Fruit fly (Drosophila melanogaster) whole organism, embryonic: ENCODE results near the gene CG3368.

Source experiments
- Aef1 ChIP-seq: fragments of 200-800 bp; sonication (Bioruptor generic); IDR thresholded peaks from 3 replicates; pipeline ENCODE4 v1.3.6; 2022; ENCODE audit warnings: missing biosample characterization, missing genetic modification characterization
- CG11085 ChIP-seq: fragments of 200-800 bp; sonication (Bioruptor generic); IDR thresholded peaks from 2 replicates; pipeline ENCODE4 v1.3.6; 2022; ENCODE audit warnings: missing biosample characterization, missing genetic modification characterization
- CG13287 ChIP-seq: fragments of 200-800 bp; sonication (Bioruptor generic); IDR thresholded peaks from 2 replicates; pipeline ENCODE4 v1.3.6; 2022; ENCODE audit warnings: missing biosample characterization, missing genetic modification characterization; ENCODE audit not compliant: partially characterized antibody
- CG13424 ChIP-seq: fragments of 200-800 bp; sonication (Bioruptor generic); optimal IDR thresholded peaks from 2 replicates; lab custom pipeline; 2019; ENCODE audit warnings: missing biosample characterization, mild to moderate bottlenecking, missing genetic modification characterization, moderate library complexity
- CG13894 ChIP-seq: fragments of 200-800 bp; sonication (Bioruptor generic); optimal IDR thresholded peaks from 3 replicates; lab custom pipeline; 2018; ENCODE audit warnings: missing biosample characterization, mild to moderate bottlenecking, missing genetic modification characterization, moderate library complexity
- CG14667 ChIP-seq: fragments of 200-800 bp; sonication (Bioruptor generic); IDR thresholded peaks from 2 replicates; pipeline ENCODE4 v1.3.6; 2022; ENCODE audit warnings: missing biosample characterization, missing genetic modification characterization
- CG14710 ChIP-seq: fragments of 200-800 bp; sonication (Bioruptor generic); optimal IDR thresholded peaks from 3 replicates; lab custom pipeline; 2019; ENCODE audit warnings: missing biosample characterization, mild to moderate bottlenecking, missing genetic modification characterization, moderate library complexity
- CG15479 ChIP-seq: fragments of 200-800 bp; sonication (Bioruptor generic); optimal IDR thresholded peaks from 3 replicates; lab custom pipeline; 2019; ENCODE audit warnings: missing biosample characterization, mild to moderate bottlenecking, missing genetic modification characterization, moderate library complexity
- CG17359 ChIP-seq: fragments of 200-800 bp; sonication (Bioruptor generic); optimal IDR thresholded peaks from 3 replicates; lab custom pipeline; 2018; ENCODE audit warnings: missing biosample characterization, mild to moderate bottlenecking, missing genetic modification characterization, moderate library complexity
- CG18262 ChIP-seq: fragments of 200-800 bp; optimal IDR thresholded peaks from 3 replicates; lab custom pipeline; 2019; ENCODE audit warnings: missing biosample characterization, mild to moderate bottlenecking, missing genetic modification characterization, moderate library complexity
- CG18764 ChIP-seq: fragments of 200-800 bp; sonication (Bioruptor generic); optimal IDR thresholded peaks from 3 replicates; lab custom pipeline; 2016; ENCODE audit warnings: missing biosample characterization, missing genetic modification characterization
- CG2678 ChIP-seq: fragments of 200-800 bp; sonication (Bioruptor generic); optimal IDR thresholded peaks from 3 replicates; lab custom pipeline; 2019; ENCODE audit warnings: missing biosample characterization, mild to moderate bottlenecking, missing genetic modification characterization, moderate library complexity
- CG3065 ChIP-seq: fragments of 200-800 bp; sonication (Bioruptor generic); optimal IDR thresholded peaks from 2 replicates; lab custom pipeline; 2016; ENCODE audit warnings: missing biosample characterization, missing genetic modification characterization
- CG3847 ChIP-seq: fragments of 200-800 bp; sonication (Bioruptor generic); IDR thresholded peaks from 2 replicates; pipeline ENCODE4 v1.3.6; 2022; ENCODE audit warnings: missing biosample characterization, missing genetic modification characterization
- CG3995 ChIP-seq: fragments of 200-800 bp; sonication (Bioruptor generic); optimal IDR thresholded peaks from 3 replicates; lab custom pipeline; 2016; ENCODE audit warnings: missing biosample characterization, missing genetic modification characterization
- CG42726 ChIP-seq: fragments of 200-800 bp; sonication (Bioruptor generic); IDR thresholded peaks from 2 replicates; pipeline ENCODE4 v1.3.6; 2022; ENCODE audit warnings: missing biosample characterization, missing genetic modification characterization; ENCODE audit not compliant: partially characterized antibody
- CG8765 ChIP-seq: fragments of 200-800 bp; sonication (Bioruptor generic); IDR thresholded peaks from 2 replicates; pipeline ENCODE4 v1.3.6; 2022; ENCODE audit warnings: missing biosample characterization, missing genetic modification characterization
- CG9437 ChIP-seq: fragments of 200-800 bp; sonication (Bioruptor generic); optimal IDR thresholded peaks from 2 replicates; lab custom pipeline; 2018; ENCODE audit warnings: missing biosample characterization, mild to moderate bottlenecking, missing genetic modification characterization
- CTCF ChIP-seq: fragments of 200-800 bp; sonication (Bioruptor generic); optimal IDR thresholded peaks from 2 replicates; lab custom pipeline; 2017; ENCODE audit warnings: missing biosample characterization, mild to moderate bottlenecking, missing genetic modification characterization, moderate library complexity
- CkIIα-i1 ChIP-seq: fragments of 200-800 bp; sonication (Bioruptor generic); IDR thresholded peaks from 2 replicates; pipeline ENCODE4 v1.3.6; 2022; ENCODE audit warnings: missing biosample characterization, missing genetic modification characterization
- D19B ChIP-seq: fragments of 200-800 bp; sonication (Bioruptor generic); optimal IDR thresholded peaks from 2 replicates; lab custom pipeline; 2017; ENCODE audit warnings: missing biosample characterization, mild to moderate bottlenecking, missing genetic modification characterization
- Dek ChIP-seq: fragments of 200-800 bp; sonication (Bioruptor generic); optimal IDR thresholded peaks from 3 replicates; lab custom pipeline; 2019; ENCODE audit warnings: missing biosample characterization, mild to moderate bottlenecking, missing genetic modification characterization, moderate library complexity
- Dip3 ChIP-seq: fragments of 200-800 bp; sonication (Bioruptor generic); optimal IDR thresholded peaks from 3 replicates; lab custom pipeline; 2016; ENCODE audit warnings: missing biosample characterization, missing genetic modification characterization
- Doc3 ChIP-seq: fragments of 200-800 bp; sonication (Bioruptor generic); IDR thresholded peaks from 3 replicates; pipeline ENCODE4 v1.3.6; 2022; ENCODE audit warnings: missing biosample characterization, missing genetic modification characterization; ENCODE audit not compliant: partially characterized antibody
- Eip74EF ChIP-seq, 2 experiments: fragments of 200-800 bp in 1 of 2; fragments of >200 bp in 1 of 2; sonication (Bioruptor generic) in 1 of 2; optimal IDR thresholded peaks; 2 replicates each; lab custom pipeline; 2017 to 2019; ENCODE audit warnings: missing biosample characterization in 2 of 2, missing genetic modification characterization in 2 of 2, mild to moderate bottlenecking in 1 of 2, moderate library complexity in 1 of 2
- Ets97D ChIP-seq: fragments of 200-800 bp; sonication (Bioruptor generic); optimal IDR thresholded peaks from 3 replicates; lab custom pipeline; 2016; ENCODE audit warnings: missing biosample characterization, missing genetic modification characterization
- Fer1 ChIP-seq: fragments of 200-800 bp; sonication (Bioruptor generic); optimal IDR thresholded peaks from 2 replicates; lab custom pipeline; 2017; ENCODE audit warnings: missing biosample characterization, mild to moderate bottlenecking, missing genetic modification characterization
- HLH4C ChIP-seq: fragments of 200-800 bp; sonication (Bioruptor generic); IDR thresholded peaks from 3 replicates; pipeline ENCODE4 v1.3.6; 2022; ENCODE audit warnings: missing biosample characterization, missing genetic modification characterization; ENCODE audit not compliant: partially characterized antibody
- Hey ChIP-seq: fragments of 200-800 bp; sonication (Bioruptor generic); optimal IDR thresholded peaks from 3 replicates; lab custom pipeline; 2018; ENCODE audit warnings: missing biosample characterization, mild to moderate bottlenecking, missing genetic modification characterization
- Jarid2 ChIP-seq: fragments of 200-800 bp; sonication (Bioruptor generic); optimal IDR thresholded peaks from 3 replicates; lab custom pipeline; 2017; ENCODE audit warnings: mild to moderate bottlenecking, missing biosample characterization, missing genetic modification reagents, missing genetic modification characterization
- Sox100B ChIP-seq: fragments of 200-800 bp; sonication (Bioruptor generic); optimal IDR thresholded peaks from 3 replicates; lab custom pipeline; 2018; ENCODE audit warnings: missing biosample characterization, mild to moderate bottlenecking, missing genetic modification characterization
- Taf1 ChIP-seq: fragments of 200-800 bp; sonication (Bioruptor generic); IDR thresholded peaks from 2 replicates; pipeline ENCODE4 v1.3.6; 2022; ENCODE audit warnings: missing biosample characterization, missing genetic modification characterization
- cad ChIP-seq: fragments of >200 bp; optimal IDR thresholded peaks from 2 replicates; lab custom pipeline; 2017; ENCODE audit warnings: missing biosample characterization, missing genetic modification characterization
- chm ChIP-seq: fragments of 200-800 bp; sonication (Bioruptor generic); IDR thresholded peaks from 2 replicates; pipeline ENCODE4 v1.3.6; 2022; ENCODE audit warnings: missing biosample characterization, missing genetic modification characterization
- esg ChIP-seq: fragments of 200-800 bp; sonication (Bioruptor generic); conservative IDR thresholded peaks from 2 replicates; pipeline ENCODE4 v1.3.6; 2022; ENCODE audit warnings: missing biosample characterization, missing genetic modification characterization
- eve ChIP-seq, 2 experiments: fragments of >200 bp; optimal IDR thresholded peaks; 2 replicates each; lab custom pipeline; 2017; ENCODE audit warnings: missing biosample characterization in 2 of 2, missing genetic modification characterization in 2 of 2
- ewg ChIP-seq: fragments of 200-800 bp; sonication (Bioruptor generic); optimal IDR thresholded peaks from 3 replicates; lab custom pipeline; 2017; ENCODE audit warnings: mild to moderate bottlenecking, missing biosample characterization, missing genetic modification reagents, missing genetic modification characterization
- exex ChIP-seq: fragments of 200-800 bp; sonication (Bioruptor generic); optimal IDR thresholded peaks from 4 replicates; lab custom pipeline; 2018; ENCODE audit warnings: missing biosample characterization, mild to moderate bottlenecking, missing genetic modification characterization, moderate library complexity
- kay ChIP-seq: fragments of 200-800 bp; sonication (Bioruptor generic); optimal IDR thresholded peaks from 2 replicates; lab custom pipeline; 2016; ENCODE audit warnings: missing biosample characterization, missing genetic modification characterization
- lola ChIP-seq, 3 experiments: fragments of >200 bp in 2 of 3; fragments of 200-800 bp in 1 of 3; sonication (Bioruptor generic) in 1 of 3; optimal IDR thresholded peaks; 2 replicates each; lab custom pipeline; 2017 to 2019; ENCODE audit warnings: missing biosample characterization in 3 of 3, missing genetic modification characterization in 3 of 3, mild to moderate bottlenecking in 1 of 3, moderate library complexity in 1 of 3
- nerfin-1 ChIP-seq: fragments of 200-800 bp; sonication (Bioruptor generic); optimal IDR thresholded peaks from 3 replicates; lab custom pipeline; 2019; ENCODE audit warnings: missing biosample characterization, mild to moderate bottlenecking, missing genetic modification characterization, moderate library complexity
- pnt ChIP-seq: fragments of 200-800 bp; sonication (Bioruptor generic); optimal IDR thresholded peaks from 3 replicates; lab custom pipeline; 2016; ENCODE audit warnings: missing biosample characterization, missing genetic modification characterization
- pros ChIP-seq: fragments of 200-800 bp; sonication (Bioruptor generic); optimal IDR thresholded peaks from 3 replicates; lab custom pipeline; 2019; ENCODE audit warnings: missing biosample characterization, mild to moderate bottlenecking, missing genetic modification characterization, moderate library complexity
- salm ChIP-seq: fragments of 200-800 bp; sonication (Bioruptor generic); optimal IDR thresholded peaks from 2 replicates; lab custom pipeline; 2018; ENCODE audit warnings: missing biosample characterization, mild to moderate bottlenecking, missing genetic modification characterization
- sens ChIP-seq: fragments of 200-800 bp; sonication (Bioruptor generic); peaks from one replicate; lab custom pipeline; 2016; ENCODE audit warnings: missing biosample characterization, missing genetic modification characterization
- slbo ChIP-seq: fragments of 200-800 bp; sonication (Bioruptor generic); IDR thresholded peaks from 2 replicates; pipeline ENCODE4 v1.3.6; 2022; ENCODE audit warnings: missing biosample characterization, missing genetic modification characterization
- tll ChIP-seq, 2 experiments: fragments of 200-800 bp in 1 of 2; fragments of >200 bp in 1 of 2; sonication (Bioruptor generic) in 1 of 2; optimal IDR thresholded peaks; 2 replicates each; lab custom pipeline; 2017 to 2019; ENCODE audit warnings: missing biosample characterization in 2 of 2, missing genetic modification characterization in 2 of 2, mild to moderate bottlenecking in 1 of 2, moderate library complexity in 1 of 2
- unpg ChIP-seq: fragments of 200-800 bp; sonication (Bioruptor generic); optimal IDR thresholded peaks from 3 replicates; lab custom pipeline; 2018; ENCODE audit warnings: missing biosample characterization, mild to moderate bottlenecking, missing genetic modification characterization, moderate library complexity

CG3368 gene

DNA sequence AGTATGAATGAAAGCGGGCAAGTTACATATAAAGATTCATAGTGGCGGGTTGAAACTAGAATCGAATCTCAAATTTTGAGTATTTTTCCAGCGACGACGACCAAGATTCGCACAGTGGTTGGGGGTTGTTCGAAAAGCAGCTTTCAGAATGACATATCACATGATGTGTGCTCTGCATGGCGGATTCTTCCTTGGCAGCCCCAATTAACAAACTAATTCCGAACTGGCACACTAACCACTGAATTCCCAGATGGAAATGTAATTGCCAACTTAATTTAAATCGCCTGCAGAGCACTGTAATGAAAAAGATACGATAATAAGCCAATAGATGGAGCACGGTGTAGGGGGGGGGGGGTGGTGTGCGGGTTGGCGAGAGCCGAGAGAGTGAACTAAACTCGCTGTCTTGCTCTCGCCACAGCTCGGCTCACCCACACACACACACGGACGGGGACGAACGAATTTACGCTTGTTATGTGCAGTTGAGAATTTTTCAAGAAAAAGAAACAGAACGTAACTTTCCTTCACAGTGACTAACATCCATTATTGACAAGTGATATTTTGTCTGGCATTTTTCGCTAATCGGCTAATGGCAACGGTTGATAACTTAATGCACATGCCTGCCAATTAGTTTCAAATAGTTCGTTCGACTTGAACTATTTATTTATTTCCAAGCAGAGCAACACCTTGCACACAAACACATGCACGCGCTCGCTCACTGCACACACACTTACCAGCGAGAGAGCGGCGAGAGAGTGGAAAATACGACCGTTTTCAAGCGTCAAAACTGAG lies 2.4 kb upstream of the CG3368 start (continued):
- TF ChIP-seq CG42726 (GFP tag; lab: Robert Waterston, UW) (0 out of 2 replicates have a peak, but pooled peaks have one; percentile 23), CG15479 (GFP tag; lab: Kevin White, UChicago) (no peak), CG2678 (peak; percentile 96), nerfin-1 (tag; lab: Kevin White, UChicago) (peak; percentile 80), CG8765 (GFP tag; lab: Robert Waterston, UW) (peak; percentile 92), Dip3 (GFP tag; lab: Kevin White, UChicago) (peak; percentile 94), CG13894 (tag; lab: Kevin White, UChicago) (peak; percentile 90), CTCF (GFP tag; lab: Kevin White, UChicago) (peak; percentile 66), CG13424 (tag; lab: Kevin White, UChicago) (peak; percentile 91), pnt (GFP tag; lab: Kevin White, UChicago) (peak; percentile 93), CG14710 (peak; percentile 72), CG3065 (GFP tag; lab: Kevin White, UChicago) (peak; percentile 85), CG18262 (tag; lab: Kevin White, UChicago) (peak; percentile 93), eve (GFP tag; optimal IDR thresholded peaks at IDR 0.05; lab: Kevin White, UChicago) (no peak), tll (GFP tag; optimal IDR thresholded peaks at IDR 0.05; lab: Kevin White, UChicago) (no peak), CG9437 (GFP tag; lab: Kevin White, UChicago) (peak; percentile 88), chm (GFP tag; lab: Robert Waterston, UW) (peak; percentile 97), esg (peak; percentile 96), slbo (peak; percentile 98), Fer1 (peak; percentile 97), sens (peak; percentile 98), cad (no peak), Sox100B (GFP tag; lab: Kevin White, UChicago) (peak; percentile 84), CG11085 (peak; percentile 94), exex (tag; lab: Kevin White, UChicago) (peak; percentile 86), CG13287 (GFP tag; lab: Robert Waterston, UW) (peak; percentile 59), Doc3 (GFP tag; lab: Robert Waterston, UW) (0 out of 3 replicates have a peak, but pooled peaks have one; percentile 25), Dek (peak; percentile 93), pros (peak; percentile 96), CG3847 (GFP tag; lab: Robert Waterston, UW) (peak; percentile 96), ewg (peak; percentile 92), Ets97D (GFP tag; lab: Kevin White, UChicago) (peak; percentile 75), Hey (tag; lab: Kevin White, UChicago) (peak; percentile 83), Jarid2 (GFP tag; lab: Kevin White, UChicago) (peak; percentile 83), salm (tag; lab: Kevin White, UChicago) (peak; percentile 89), Taf1 (GFP tag; lab: Robert Waterston, UW) (peak; percentile 95), CG17359 (tag; lab: Kevin White, UChicago) (peak; percentile 96), kay (peak; percentile 91), Aef1 (GFP tag; lab: Robert Waterston, UW) (peak; percentile 96), CG3995 (GFP tag; lab: Kevin White, UChicago) (peak; percentile 75), CG14667 (GFP tag; lab: Robert Waterston, UW) (peak; percentile 95), CkIIα-i1 (GFP tag; lab: Robert Waterston, UW) (peak; percentile 87), lola (GFP tag; optimal IDR thresholded peaks at IDR 0.05; lab: Kevin White, UChicago) (peak in 1 of 3 experiments; percentile 78), unpg (GFP tag; lab: Kevin White, UChicago) (peak; percentile 96), HLH4C (GFP tag; lab: Robert Waterston, UW) (peak; percentile 62; the same call in 2 of the 3 replicates), CG18764 (peak; percentile 91), D19B (GFP tag; lab: Kevin White, UChicago) (peak; percentile 92), Eip74EF (GFP tag; optimal IDR thresholded peaks at IDR 0.05; lab: Kevin White, UChicago) (peak in 1 of 2 experiments; percentile 88)
